Worm (Caenorhabditis elegans) whole organism, early embryonic: ENCODE results near the gene sri-25.

Experiments used
- F13C5.2 ChIP-seq: sonication (generic microtip); optimal IDR thresholded peaks from 2 replicates; lab custom pipeline; 2017; ENCODE audit warnings: mild to moderate bottlenecking, missing genetic modification characterization, inconsistent platforms, missing compliant biosample characterization
- ets-7 ChIP-seq: sonication (generic microtip); optimal IDR thresholded peaks from 2 replicates; lab custom pipeline; 2016; ENCODE audit warnings: missing genotype, missing genetic modification characterization, missing compliant biosample characterization
- hnd-1 ChIP-seq: sonication (generic microtip); optimal IDR thresholded peaks from 2 replicates; lab custom pipeline; 2016; ENCODE audit warnings: missing genetic modification characterization, missing compliant biosample characterization
- pes-1 ChIP-seq: fragments of 200-800 bp; sonication (Bioruptor generic); IDR thresholded peaks from 2 replicates; pipeline ENCODE4 v1.3.6; 2022; ENCODE audit warnings: missing genetic modification reagents, missing genetic modification characterization, missing compliant biosample characterization
- scrt-1 ChIP-seq: fragments of 200-800 bp; sonication (Bioruptor generic); IDR thresholded peaks from 2 replicates; pipeline ENCODE4 v1.3.6; 2022; ENCODE audit warnings: missing genetic modification characterization, missing compliant biosample characterization
- sea-1 ChIP-seq: fragments of 200-800 bp; sonication (Bioruptor generic); conservative IDR thresholded peaks from 2 replicates; pipeline ENCODE4 v1.3.6; 2022; ENCODE audit warnings: missing genetic modification characterization, missing compliant biosample characterization

The sri-25 gene

DNA sequence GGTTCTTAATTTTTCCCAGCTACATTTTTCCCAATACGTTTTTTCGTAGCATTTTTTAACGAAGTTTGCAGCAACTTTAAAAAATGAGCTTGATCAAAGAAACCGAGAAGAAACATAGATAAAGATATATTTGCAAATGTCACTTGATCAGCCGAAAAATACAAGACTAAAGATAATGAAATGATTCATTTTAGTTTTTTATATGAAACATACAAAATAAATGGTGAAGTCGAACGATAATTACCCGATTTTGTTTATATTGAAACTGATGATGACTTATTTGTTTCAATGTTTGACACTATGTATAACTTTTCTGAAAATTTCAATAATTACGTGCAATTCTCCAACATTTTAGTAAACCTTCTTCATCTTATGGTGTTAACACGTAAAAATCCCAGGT lies 51.5 kb downstream of the sri-25 start, which contains the start of gene srw-22:
TSS of gene srw-22 (plus strand) at position 301 of the 400 bp plus-strand sequence.
- no peak for TF ChIP-seq pes-1 (GFP tag; lab: Robert Waterston, UW)
- TF ChIP-seq F13C5.2 (tag; lab: Kevin White, UChicago), result no peak
- TF ChIP-seq ets-7 (tag; lab: Kevin White, UChicago), result no peak
- no peak for TF ChIP-seq scrt-1 (GFP tag; lab: Robert Waterston, UW)
- no peak for TF ChIP-seq sea-1 (GFP tag; lab: Robert Waterston, UW)
- no peak for TF ChIP-seq hnd-1
